Worm (Caenorhabditis elegans) whole organism, L4/young adult: ENCODE measurements around the gene ZK673.6.

Experiments used
- W03F9.2 ChIP-seq: fragments of 150-350 bp; optimal IDR thresholded peaks from 2 replicates; lab custom pipeline; 2014; ENCODE audit warnings: missing biosample characterization, missing genetic modification characterization
- dao-5 ChIP-seq: sonication (generic microtip); optimal IDR thresholded peaks from 2 replicates; lab custom pipeline; 2016; ENCODE audit warnings: missing genotype, missing genetic modification characterization, moderate library complexity, missing compliant biosample characterization
- him-1 ChIP-seq: sonication (generic microtip); optimal IDR thresholded peaks from 2 replicates; lab custom pipeline; 2016; ENCODE audit warnings: missing genotype, missing genetic modification reagents, missing genetic modification characterization, missing compliant biosample characterization

The ZK673.6 gene

ce11 chrII:10490329-10490728 is 26.2 kb upstream of the ZK673.6 start, which contains the start of gene clec-61:
TSS of gene clec-61 (minus strand) at chrII:10490537.
- TF ChIP-seq W03F9.2 (tag; lab: Kevin White, UChicago) (no peak), dao-5 (tag; lab: Kevin White, UChicago) (no peak), him-1 (tag; lab: Kevin White, UChicago) (no peak)

- no peak for TF ChIP-seq him-1 (tag; lab: Kevin White, UChicago)
- no peak for TF ChIP-seq W03F9.2 (tag; lab: Kevin White, UChicago)
- TF ChIP-seq dao-5 (tag; lab: Kevin White, UChicago): no peak
Observed at ce11 chrII:10486738-10487137, 22.6 kb upstream of the ZK673.6 start, which contains the start of gene ZK666.15. TSS of gene ZK666.15 (plus strand) at chrII:10487038.

DNA sequence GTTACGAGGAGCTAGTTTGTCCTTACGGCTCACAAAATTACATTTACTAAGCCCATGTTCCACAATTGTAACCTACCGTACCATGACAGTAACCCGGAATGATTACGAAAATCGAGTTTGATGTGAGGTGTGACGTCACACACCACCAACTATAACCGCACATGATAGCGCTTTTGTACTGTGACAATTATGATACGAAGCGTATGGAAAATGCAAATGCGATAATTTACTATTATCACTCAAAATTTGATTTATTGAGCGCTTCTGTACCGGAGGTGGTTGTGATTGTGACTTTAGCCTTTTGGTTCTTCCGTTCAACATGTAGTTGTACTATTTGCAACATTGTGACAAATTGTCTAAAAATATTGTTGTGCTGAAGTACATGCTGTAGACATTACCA is 21.5 kb upstream of the ZK673.6 start:
- TF ChIP-seq him-1 (tag; lab: Kevin White, UChicago): no peak
- TF ChIP-seq dao-5 (tag; lab: Kevin White, UChicago): no peak
- no peak for TF ChIP-seq W03F9.2 (tag; lab: Kevin White, UChicago)

DNA sequence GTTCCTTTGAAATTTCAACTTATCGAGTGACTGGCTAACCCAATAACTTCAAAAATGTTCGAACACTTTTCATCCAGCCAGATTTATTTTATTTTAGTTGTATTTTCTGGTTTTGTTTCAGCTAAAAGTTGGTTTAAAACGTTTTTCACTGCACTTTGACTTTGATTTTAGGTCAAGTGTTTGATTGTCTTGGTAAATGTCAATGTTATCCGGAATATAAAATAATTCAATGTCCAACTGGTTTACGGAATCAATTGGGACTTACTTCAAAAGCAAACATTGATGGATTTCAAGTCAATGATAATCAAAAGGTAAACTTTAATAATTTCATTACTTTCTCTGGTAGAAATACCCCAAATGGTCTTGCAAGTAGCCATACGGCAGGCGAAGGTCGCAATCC is 19.7 kb upstream of the ZK673.6 start:
- no peak for TF ChIP-seq W03F9.2 (tag; lab: Kevin White, UChicago)
- no peak for TF ChIP-seq dao-5 (tag; lab: Kevin White, UChicago)
- no peak for TF ChIP-seq him-1 (tag; lab: Kevin White, UChicago)

ce11 chrII:10482899-10483298 is 18.8 kb upstream of the ZK673.6 start:
- TF ChIP-seq W03F9.2 (tag; lab: Kevin White, UChicago) (no peak), dao-5 (tag; lab: Kevin White, UChicago) (no peak), him-1 (tag; lab: Kevin White, UChicago) (no peak)

DNA sequence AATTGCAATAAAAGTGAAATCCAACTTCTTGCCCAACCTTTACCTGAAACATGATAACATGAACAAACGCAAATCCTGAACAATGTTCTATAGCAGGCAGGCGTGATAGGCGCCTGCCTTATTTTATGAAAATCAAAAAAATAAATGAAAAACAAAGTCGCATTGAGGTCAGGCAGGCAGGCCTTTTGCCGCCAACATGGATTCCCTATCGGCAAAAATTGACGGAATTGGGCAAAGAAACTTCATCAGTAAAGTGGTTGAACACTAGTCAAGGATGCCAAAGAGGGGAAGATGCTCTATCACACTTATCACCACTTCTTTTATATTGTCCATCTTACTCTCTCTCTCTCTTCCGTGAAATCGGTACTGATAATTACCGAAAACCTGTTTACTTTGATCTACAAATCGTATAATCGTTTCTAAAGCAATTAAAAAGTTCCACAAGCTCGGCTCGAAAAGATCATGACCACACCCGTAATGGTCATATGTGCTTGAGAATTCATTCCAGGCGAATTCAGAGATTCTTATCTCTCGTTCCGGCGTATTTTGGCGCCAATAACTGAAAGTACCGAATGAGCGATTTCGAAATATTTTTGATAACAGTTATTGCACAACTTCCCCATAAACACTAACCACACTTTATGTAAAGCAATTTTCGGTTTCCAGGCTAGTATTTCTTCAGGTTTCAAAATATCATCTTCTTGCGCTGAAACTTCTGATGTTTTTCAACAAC is 17.9 kb upstream of the ZK673.6 start, which contains the start of the genes clec-60 and ZK666.11:
Gene clec-60 (minus strand): TSS at position 51 of the 733 bp plus-strand sequence.
Gene ZK666.11 (plus strand): TSS at position 699 of the 733 bp plus-strand sequence.
- TF ChIP-seq W03F9.2 (tag; lab: Kevin White, UChicago) (no peak), him-1 (tag; lab: Kevin White, UChicago) (no peak), dao-5 (tag; lab: Kevin White, UChicago) (no peak)

DNA sequence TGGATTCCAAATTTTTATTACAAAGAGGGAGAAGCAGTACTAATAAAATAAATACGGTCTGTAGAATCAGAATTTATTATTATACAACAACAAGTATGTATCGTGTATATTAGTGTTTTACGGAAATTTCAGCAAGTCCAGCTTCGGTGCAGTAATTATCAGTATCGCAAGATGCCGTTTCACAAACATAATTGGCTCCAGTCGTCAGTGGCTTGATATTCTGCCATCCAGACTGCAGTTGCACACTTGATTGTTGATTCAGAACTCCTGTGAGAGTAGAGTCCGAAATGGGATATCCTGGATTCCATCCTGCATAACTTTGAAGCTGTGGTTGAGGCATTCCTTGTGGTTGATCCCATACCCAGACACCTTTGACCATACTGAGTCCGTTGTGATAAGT is 15.9 kb upstream of the ZK673.6 start:
- no peak for TF ChIP-seq W03F9.2 (tag; lab: Kevin White, UChicago)
- no peak for TF ChIP-seq dao-5 (tag; lab: Kevin White, UChicago)
- TF ChIP-seq him-1 (tag; lab: Kevin White, UChicago): no peak

ce11 chrII:10479348-10479747 is 15.2 kb upstream of the ZK673.6 start, which contains the start of gene clec-59:
TSS of gene clec-59 (minus strand) at chrII:10479448.
- TF ChIP-seq W03F9.2 (tag; lab: Kevin White, UChicago) (no peak), dao-5 (tag; lab: Kevin White, UChicago) (no peak), him-1 (tag; lab: Kevin White, UChicago) (no peak)

ce11 chrII:10476959-10477358 is 12.8 kb upstream of the ZK673.6 start, which contains the start of gene ZK666.4:
TSS of gene ZK666.4 (plus strand) at chrII:10477259.
- TF ChIP-seq dao-5 (tag; lab: Kevin White, UChicago) (no peak), W03F9.2 (tag; lab: Kevin White, UChicago) (no peak), him-1 (tag; lab: Kevin White, UChicago) (no peak)

DNA sequence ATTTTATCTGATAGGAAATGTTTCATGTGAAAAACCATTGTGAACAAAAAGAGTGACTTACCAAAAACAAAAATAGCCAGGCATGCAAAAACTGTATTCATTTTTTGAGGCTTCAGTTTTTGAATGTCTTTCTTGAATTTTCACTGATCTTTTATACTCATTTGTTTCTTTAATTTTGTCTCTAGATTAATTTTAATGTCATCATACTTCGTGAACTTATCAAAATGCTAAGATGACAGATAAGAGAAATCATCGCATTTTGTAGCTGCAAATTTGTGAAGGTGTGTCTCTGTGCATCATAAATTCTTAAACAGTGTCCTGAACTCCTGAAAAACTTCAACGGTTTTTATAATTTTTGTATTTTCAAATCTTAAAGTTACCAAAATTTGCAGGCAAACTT is 11.9 kb upstream of the ZK673.6 start, which contains the start of gene clec-58:
Gene clec-58 (minus strand): TSS at position 101 of the 400 bp plus-strand sequence.
- TF ChIP-seq him-1 (tag; lab: Kevin White, UChicago): no peak
- TF ChIP-seq W03F9.2 (tag; lab: Kevin White, UChicago): no peak
- no peak for TF ChIP-seq dao-5 (tag; lab: Kevin White, UChicago)

- TF ChIP-seq him-1 (tag; lab: Kevin White, UChicago) (no peak), dao-5 (tag; lab: Kevin White, UChicago) (no peak), W03F9.2 (tag; lab: Kevin White, UChicago) (no peak)
Observed at ce11 chrII:10471790-10472189, 7.7 kb upstream of the ZK673.6 start, which contains the start of gene ZK666.2. TSS of gene ZK666.2 (minus strand) at chrII:10471890.

DNA sequence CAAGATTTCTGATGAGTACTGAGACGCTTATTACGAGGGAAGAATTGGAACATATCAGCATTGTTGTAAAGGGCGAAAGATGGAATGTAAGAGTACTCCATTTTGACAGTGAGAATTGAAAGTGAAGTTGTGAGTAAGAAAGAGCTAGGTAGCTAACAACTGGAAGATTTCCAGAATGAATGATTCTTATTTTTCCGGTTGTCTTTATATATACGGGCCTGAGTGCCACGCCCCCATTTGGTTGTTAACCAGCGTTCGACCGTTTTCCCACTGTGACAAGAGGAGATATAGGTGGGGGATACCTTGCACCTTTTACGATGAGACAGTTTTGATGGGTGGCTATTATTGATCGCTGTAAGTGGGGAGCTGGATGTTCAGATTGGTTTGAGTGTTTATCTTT is 7.1 kb upstream of the ZK673.6 start, which contains the start of gene ZK666.1:
Gene ZK666.1 (minus strand): TSS at position 101 of the 400 bp plus-strand sequence.
- TF ChIP-seq W03F9.2 (tag; lab: Kevin White, UChicago) (no peak), dao-5 (tag; lab: Kevin White, UChicago) (no peak), him-1 (tag; lab: Kevin White, UChicago) (no peak)

DNA sequence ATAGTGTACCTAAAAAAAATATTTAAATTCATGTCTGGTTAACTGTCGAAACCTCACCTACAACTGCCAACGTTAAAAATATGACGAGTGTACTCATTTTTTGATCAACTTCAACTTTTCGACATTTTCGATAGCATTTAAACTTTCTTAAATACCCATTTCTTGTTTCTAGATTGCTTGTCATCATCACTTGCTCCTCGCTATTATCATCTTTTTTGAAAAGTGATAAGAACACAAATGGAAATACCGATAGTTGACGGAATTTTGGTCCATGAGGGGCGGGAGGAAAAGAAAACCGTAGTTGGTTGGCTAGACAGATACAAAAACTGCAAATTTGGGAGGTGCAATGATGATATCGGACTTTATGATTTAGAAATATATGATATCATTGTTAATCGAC is 6.0 kb upstream of the ZK673.6 start, which contains the start of gene clec-143:
Gene clec-143 (minus strand): TSS at position 139 of the 400 bp plus-strand sequence.
- TF ChIP-seq dao-5 (tag; lab: Kevin White, UChicago) (no peak), him-1 (tag; lab: Kevin White, UChicago) (no peak), W03F9.2 (tag; lab: Kevin White, UChicago) (no peak)
